Worm (Caenorhabditis elegans): ENCODE results near the gene gadr-4.

ce11 chrII:4028276-4028675, 34.1 kb downstream of the gadr-4 start, which contains the start of gene K07D4.9:
- TF ChIP-seq nhr-237 (tag; optimal IDR thresholded peaks at IDR 0.05): no peak
- TF ChIP-seq unc-39 (tag; optimal IDR thresholded peaks at IDR 0.05): no peak
- no peak for TF ChIP-seq ceh-83 (GFP tag; optimal IDR thresholded peaks at IDR 0.05)
- TF ChIP-seq nhr-76 (tag; optimal IDR thresholded peaks at IDR 0.05): no peak
- no peak for TF ChIP-seq snpc-4 (tag; optimal IDR thresholded peaks at IDR 0.05)
- TF ChIP-seq elt-1 (tag; optimal IDR thresholded peaks at IDR 0.05; ENCODE audit: borderline replicate concordance, insufficient read depth): no peak
- TF ChIP-seq ztf-11 (tag; optimal IDR thresholded peaks at IDR 0.05): no peak
- no peak for TF ChIP-seq unc-62 (GFP tag; optimal IDR thresholded peaks at IDR 0.05)
- TF ChIP-seq sptf-1 (tag; optimal IDR thresholded peaks at IDR 0.05): no peak
